Worm (Caenorhabditis elegans) whole organism, L3 larva: ENCODE data around the gene pqbp-1.1.

ENCODE experiments used
- aly-2 ChIP-seq: fragments of 150-350 bp; optimal IDR thresholded peaks from 2 replicates; lab custom pipeline; 2014; ENCODE audit warnings: missing biosample characterization, missing genetic modification characterization
- daf-12 ChIP-seq: fragments of 150-350 bp; optimal IDR thresholded peaks from 2 replicates; lab custom pipeline; 2014; ENCODE audit warnings: missing biosample characterization, missing genetic modification reagents, missing genetic modification characterization
- nhr-23 ChIP-seq: fragments of 150-350 bp; optimal IDR thresholded peaks from 2 replicates; lab custom pipeline; 2014; ENCODE audit warnings: missing biosample characterization, missing genetic modification reagents, missing genetic modification characterization
- nhr-76 ChIP-seq: fragments of 150-350 bp; sonication (generic microtip); optimal IDR thresholded peaks from 5 replicates; lab custom pipeline; 2014; ENCODE audit warnings: missing biosample characterization, missing genetic modification characterization
- pqm-1 ChIP-seq: fragments of 150-350 bp; optimal IDR thresholded peaks from 2 replicates; lab custom pipeline; 2017; ENCODE audit warnings: missing biosample characterization, missing genetic modification characterization, inconsistent platforms
- snpc-4 ChIP-seq: fragments of 150-350 bp; optimal IDR thresholded peaks from 2 replicates; lab custom pipeline; 2014; ENCODE audit warnings: missing biosample characterization, missing genetic modification characterization
- ztf-11 ChIP-seq: fragments of 150-350 bp; optimal IDR thresholded peaks from 2 replicates; lab custom pipeline; 2014; ENCODE audit warnings: missing biosample characterization, missing genetic modification characterization

DNA sequence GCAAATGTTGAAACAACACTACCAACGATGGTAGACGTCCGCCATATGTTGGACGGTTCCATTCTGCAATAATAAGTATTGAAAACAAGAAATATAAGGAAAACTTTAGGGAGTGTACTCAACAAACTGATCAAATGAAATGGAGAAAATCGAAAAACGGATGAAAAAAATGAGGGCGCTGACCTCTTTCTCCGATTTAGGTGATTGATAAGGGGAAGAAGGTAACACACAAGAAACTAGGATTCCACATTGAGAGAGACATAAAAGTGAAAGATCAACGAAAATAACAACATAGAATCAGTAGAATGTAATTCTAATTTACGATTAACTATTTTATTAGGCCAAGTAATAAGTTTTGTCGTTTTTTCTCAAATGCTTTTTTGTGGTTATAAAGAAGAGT, 2.3 kb downstream of the pqbp-1.1 start, which contains the start of gene dpy-9:
- no peak for TF ChIP-seq aly-2 (tag; lab: Kevin White, UChicago)
- peak; percentile 92 for TF ChIP-seq nhr-23 (tag; lab: Kevin White, UChicago)
- no peak for TF ChIP-seq snpc-4 (tag; lab: Kevin White, UChicago)
- no peak for TF ChIP-seq pqm-1 (tag; lab: Kevin White, UChicago)
- no peak for TF ChIP-seq ztf-11 (tag; lab: Kevin White, UChicago)
- TF ChIP-seq nhr-76 (tag; lab: Kevin White, UChicago) = no peak
- TF ChIP-seq daf-12 (tag; lab: Kevin White, UChicago) = no peak
